Fruit fly (Drosophila melanogaster) whole organism, embryonic: ENCODE results near the gene BBIP1.

Source experiments
- ci ChIP-seq: fragments of 200-800 bp; sonication (Bioruptor generic); IDR thresholded peaks from 3 replicates; pipeline ENCODE4 v1.3.6; 2022; ENCODE audit warnings: missing biosample characterization, missing genetic modification characterization
- lilli ChIP-seq: fragments of 200-800 bp; sonication (Bioruptor generic); optimal IDR thresholded peaks from 3 replicates; lab custom pipeline; 2016; ENCODE audit warnings: missing biosample characterization, missing genetic modification characterization
- so ChIP-seq: fragments of 200-800 bp; sonication (Bioruptor generic); IDR thresholded peaks from 3 replicates; pipeline ENCODE4 v1.3.6; 2022; ENCODE audit warnings: missing biosample characterization, missing genetic modification characterization

DNA sequence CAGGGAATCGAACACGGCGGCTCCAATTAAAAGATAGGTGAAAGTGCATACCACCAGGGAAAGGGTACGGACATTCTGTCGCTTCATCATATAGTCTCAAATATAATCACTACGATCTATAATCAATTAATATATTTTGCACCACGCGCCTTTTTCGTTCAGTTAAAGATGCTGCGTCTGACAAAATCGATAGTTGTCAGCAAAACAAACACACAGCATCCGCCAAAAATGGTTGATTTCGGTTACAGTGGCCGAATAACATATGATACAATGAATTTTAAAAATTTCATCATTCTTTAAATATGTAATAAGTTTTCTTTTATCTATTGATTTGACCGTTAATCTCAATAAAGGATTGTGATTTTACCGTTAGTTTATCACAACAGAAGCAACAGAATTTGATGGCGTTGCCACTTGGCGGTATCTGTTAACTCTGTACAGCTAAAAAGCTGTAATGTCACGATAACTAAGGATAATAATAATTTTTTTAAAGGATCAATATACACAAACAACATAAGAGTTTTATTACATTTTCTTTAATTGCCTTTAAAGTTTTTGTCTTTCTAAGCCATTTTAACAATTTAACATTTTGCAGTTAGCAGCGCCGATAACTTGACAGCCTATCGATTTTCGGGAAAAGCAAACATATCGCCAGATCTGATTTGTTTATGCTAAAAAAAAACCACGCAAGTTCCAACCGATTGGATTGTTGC lies 7.9 kb downstream of the BBIP1 start, which contains the start of the genes Task7 and alpha-Man-IIa:
- no peak for TF ChIP-seq so (GFP tag; lab: Robert Waterston, UW)
- peak; percentile 6 for TF ChIP-seq lilli (GFP tag; lab: Kevin White, UChicago)
- TF ChIP-seq ci (GFP tag; lab: Robert Waterston, UW): no peak
